Worm (Caenorhabditis elegans) whole organism, L2 larva: ENCODE measurements around the gene mau-8.

Experiments
- ZK546.5 ChIP-seq: sonication (generic microtip); optimal IDR thresholded peaks from 2 replicates; lab custom pipeline; 2017; ENCODE audit warnings: missing biosample characterization, missing genetic modification characterization
- aly-2 ChIP-seq: fragments of 150-350 bp; optimal IDR thresholded peaks from 2 replicates; lab custom pipeline; 2014; ENCODE audit warnings: missing biosample characterization, missing genetic modification characterization
- ama-1 ChIP-seq: fragments of 150-350 bp; optimal IDR thresholded peaks from 2 replicates; lab custom pipeline; 2018; ENCODE audit warnings: inconsistent platforms
- dmd-4 ChIP-seq: sonication (generic microtip); optimal IDR thresholded peaks from 2 replicates; lab custom pipeline; 2017; ENCODE audit warnings: missing biosample characterization, missing genetic modification characterization
- lin-11 ChIP-seq: fragments of 150-350 bp; sonication (generic microtip); optimal IDR thresholded peaks from 2 replicates; lab custom pipeline; 2014; ENCODE audit warnings: missing biosample characterization, missing genetic modification characterization, inconsistent platforms, mixed read lengths
- nhr-25 ChIP-seq: fragments of 150-350 bp; sonication (generic microtip); optimal IDR thresholded peaks from 3 replicates; lab custom pipeline; 2014; ENCODE audit warnings: missing biosample characterization, missing genetic modification characterization
- unc-62 ChIP-seq: fragments of 150-350 bp; optimal IDR thresholded peaks from 2 replicates; lab custom pipeline; 2014; ENCODE audit warnings: missing biosample characterization, missing genetic modification reagents, missing genetic modification characterization

- TF ChIP-seq ama-1 (lab: Kevin White, UChicago) (no peak), unc-62 (no peak), dmd-4 (no peak), lin-11 (tag; lab: Kevin White, UChicago) (no peak), nhr-25 (tag; lab: Kevin White, UChicago) (no peak), aly-2 (tag; lab: Kevin White, UChicago) (no peak), ZK546.5 (no peak)
Measured at ce11 chrIV:13354044-13354443, 23.8 kb upstream of the mau-8 start.
